Worm (Caenorhabditis elegans): ENCODE results near the gene cyp-25A1.

DNA sequence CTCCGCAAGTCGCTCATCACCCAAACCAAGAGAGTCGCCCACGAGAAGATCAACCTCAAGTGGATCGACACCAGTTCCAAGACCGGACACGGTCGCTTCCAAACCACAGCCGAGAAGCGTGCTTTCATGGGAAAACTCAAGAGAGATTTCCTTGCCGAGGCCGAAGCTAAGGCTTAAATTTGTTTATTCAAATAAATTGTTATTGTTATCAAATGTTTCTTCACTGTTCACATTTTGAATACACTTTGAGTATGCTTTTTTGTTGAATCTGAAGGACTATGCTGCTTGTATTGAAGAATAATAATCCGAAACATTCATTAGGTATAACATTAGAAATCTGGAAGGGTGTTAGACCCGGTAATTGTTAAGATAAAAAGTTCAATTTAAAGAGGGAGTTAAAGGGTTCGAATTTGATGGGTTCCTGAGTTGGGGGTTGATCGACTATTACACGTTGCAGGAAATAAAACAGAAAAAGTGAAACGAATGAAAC is 36.9 kb downstream of the cyp-25A1 start:
- no peak for TF ChIP-seq ztf-11 (tag; optimal IDR thresholded peaks at IDR 0.05)
- TF ChIP-seq nhr-12 (tag; optimal IDR thresholded peaks at IDR 0.05), result no peak
- no peak for TF ChIP-seq tbx-2 (tag; optimal IDR thresholded peaks at IDR 0.05)
- TF ChIP-seq elt-1 (tag; optimal IDR thresholded peaks at IDR 0.05), result no peak
- TF ChIP-seq snpc-4 (tag; optimal IDR thresholded peaks at IDR 0.05), result no peak

Measured in whole organism, L3 larva.